Worm (Caenorhabditis elegans): ENCODE data around the gene F46E10.3.

F46E10.3 gene

DNA sequence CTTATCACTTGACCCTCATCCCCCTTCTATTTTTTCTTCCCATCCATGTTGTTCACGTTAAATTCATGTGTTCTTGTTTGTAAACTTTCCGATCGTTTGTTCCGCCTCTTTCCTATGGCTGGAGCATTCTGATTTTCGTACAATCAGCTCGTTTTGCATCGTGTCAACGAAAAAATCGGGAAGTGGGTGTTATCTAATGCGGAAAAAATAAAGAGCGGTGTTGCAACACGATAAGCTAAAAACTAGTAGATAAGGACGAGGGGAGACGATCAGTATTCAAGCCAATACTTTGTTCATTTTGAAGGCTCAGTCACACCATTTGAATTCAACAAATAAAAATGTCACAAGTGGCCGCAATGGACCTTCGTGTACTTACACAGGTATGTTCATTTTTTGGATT, 6.7 kb downstream of the F46E10.3 start, which contains the start of gene acs-1:
Gene acs-1, plus strand, starts transcription at position 233 of the 400 bp plus-strand sequence.
- no peak for TF ChIP-seq klf-2 (GFP tag; conservative IDR thresholded peaks at IDR 0.05)
- TF ChIP-seq tab-1 (GFP tag; IDR thresholded peaks at IDR 0.05): no peak
- no peak for TF ChIP-seq T22C8.4 (GFP tag; IDR thresholded peaks at IDR 0.05)
- TF ChIP-seq ztf-23 (GFP tag; IDR thresholded peaks at IDR 0.05): no peak
- no peak for TF ChIP-seq med-1 (GFP tag; optimal IDR thresholded peaks at IDR 0.05; ENCODE audit: insufficient read depth)
- TF ChIP-seq flt-1 (GFP tag; IDR thresholded peaks at IDR 0.05): no peak
- no peak for TF ChIP-seq cog-1 (tag; optimal IDR thresholded peaks at IDR 0.05)
- no peak for TF ChIP-seq ref-1 (GFP tag; conservative IDR thresholded peaks at IDR 0.05)
- no peak for TF ChIP-seq ztf-29 (GFP tag; IDR thresholded peaks at IDR 0.05)

DNA sequence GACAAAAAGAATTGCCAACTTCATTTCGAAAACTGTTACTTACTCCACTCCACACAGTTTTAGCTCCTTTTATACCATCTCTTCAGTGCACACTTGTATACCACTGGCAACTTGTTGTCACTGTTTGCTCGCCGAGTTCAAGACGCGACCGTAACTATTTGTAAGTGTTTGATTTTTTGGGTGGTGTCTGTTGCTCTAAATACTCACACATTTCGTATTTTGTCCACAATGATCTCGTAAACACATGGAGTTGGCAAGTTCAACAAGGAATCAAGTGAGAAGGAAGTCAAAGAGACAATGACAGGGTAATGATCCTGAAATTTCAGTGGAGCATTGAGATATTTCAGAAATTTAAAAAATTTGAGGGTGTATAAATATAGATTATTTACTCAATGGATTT, 14.9 kb downstream of the F46E10.3 start, which contains the start of gene hpo-26:
Gene hpo-26, minus strand, starts transcription at position 31 of the 400 bp plus-strand sequence.
- no peak for TF ChIP-seq cog-1 (tag; optimal IDR thresholded peaks at IDR 0.05)
- no peak for TF ChIP-seq med-1 (GFP tag; optimal IDR thresholded peaks at IDR 0.05; ENCODE audit: insufficient read depth)

- TF ChIP-seq med-1 (GFP tag; optimal IDR thresholded peaks at IDR 0.05; ENCODE audit: insufficient read depth) (no peak), ztf-29 (GFP tag; IDR thresholded peaks at IDR 0.05) (no peak), cog-1 (tag; optimal IDR thresholded peaks at IDR 0.05) (no peak), flt-1 (GFP tag; IDR thresholded peaks at IDR 0.05) (0 out of 2 replicates have a peak, but pooled peaks have one; percentile 42), T22C8.4 (GFP tag; IDR thresholded peaks at IDR 0.05) (no peak), ztf-23 (GFP tag; IDR thresholded peaks at IDR 0.05) (no peak), klf-2 (GFP tag; conservative IDR thresholded peaks at IDR 0.05) (no peak), tab-1 (GFP tag; IDR thresholded peaks at IDR 0.05) (no peak), ref-1 (GFP tag; conservative IDR thresholded peaks at IDR 0.05) (no peak)
Observed at ce11 chrV:6538323-6538722, 20.2 kb downstream of the F46E10.3 start.

ce11 chrV:6541875-6542274, 23.8 kb downstream of the F46E10.3 start:
- TF ChIP-seq ztf-29 (GFP tag; IDR thresholded peaks at IDR 0.05): no peak
- TF ChIP-seq cog-1 (tag; optimal IDR thresholded peaks at IDR 0.05): peak; percentile 21
- TF ChIP-seq ztf-23 (GFP tag; IDR thresholded peaks at IDR 0.05): 0 out of 2 replicates have a peak, but pooled peaks have one; percentile 19

- TF ChIP-seq flt-1 (GFP tag; IDR thresholded peaks at IDR 0.05) (0 out of 2 replicates have a peak, but pooled peaks have one; percentile 6), klf-2 (GFP tag; conservative IDR thresholded peaks at IDR 0.05) (no peak)
Observed at ce11 chrV:6544999-6545398, 26.9 kb downstream of the F46E10.3 start.

- TF ChIP-seq tab-1 (GFP tag; IDR thresholded peaks at IDR 0.05) (no peak), flt-1 (GFP tag; IDR thresholded peaks at IDR 0.05) (no peak), cog-1 (tag; optimal IDR thresholded peaks at IDR 0.05) (no peak), ztf-29 (GFP tag; IDR thresholded peaks at IDR 0.05) (no peak), ref-1 (GFP tag; conservative IDR thresholded peaks at IDR 0.05) (no peak), T22C8.4 (GFP tag; IDR thresholded peaks at IDR 0.05) (no peak), med-1 (GFP tag; optimal IDR thresholded peaks at IDR 0.05; ENCODE audit: insufficient read depth) (no peak), klf-2 (GFP tag; conservative IDR thresholded peaks at IDR 0.05) (no peak), ztf-23 (GFP tag; IDR thresholded peaks at IDR 0.05) (no peak)
Observed at ce11 chrV:6546450-6547171, 28.5 kb downstream of the F46E10.3 start, which contains the start of gene dre-1. dre-1 (minus strand) TSS chrV:6546500.

DNA sequence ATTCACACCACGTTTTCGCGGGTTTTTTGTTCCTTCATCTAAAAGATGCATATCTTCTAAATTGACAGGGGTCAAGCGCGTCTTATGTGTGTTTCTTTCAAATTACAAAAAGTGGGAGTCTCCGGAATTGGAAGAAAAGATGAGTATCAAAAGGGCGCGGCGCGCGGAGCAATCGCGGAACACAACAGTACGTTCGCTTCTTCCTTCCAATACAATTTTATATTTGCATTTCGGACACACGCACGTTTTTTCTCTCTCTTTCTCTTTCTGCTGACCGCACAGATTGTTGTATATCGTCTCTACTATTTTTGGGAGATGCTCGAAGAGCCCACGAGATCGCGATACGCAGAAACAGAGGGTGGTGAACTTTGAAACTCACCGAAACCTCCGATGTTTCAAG, 30.2 kb downstream of the F46E10.3 start:
- TF ChIP-seq ztf-29 (GFP tag; IDR thresholded peaks at IDR 0.05) (no peak), tab-1 (GFP tag; IDR thresholded peaks at IDR 0.05) (no peak), T22C8.4 (GFP tag; IDR thresholded peaks at IDR 0.05) (no peak), ztf-23 (GFP tag; IDR thresholded peaks at IDR 0.05) (no peak), cog-1 (tag; optimal IDR thresholded peaks at IDR 0.05) (no peak), klf-2 (GFP tag; conservative IDR thresholded peaks at IDR 0.05) (no peak), med-1 (GFP tag; optimal IDR thresholded peaks at IDR 0.05; ENCODE audit: insufficient read depth) (no peak), flt-1 (GFP tag; IDR thresholded peaks at IDR 0.05) (no peak), ref-1 (GFP tag; conservative IDR thresholded peaks at IDR 0.05) (no peak)

- TF ChIP-seq ref-1 (GFP tag; conservative IDR thresholded peaks at IDR 0.05) (no peak), tab-1 (GFP tag; IDR thresholded peaks at IDR 0.05) (no peak), klf-2 (GFP tag; conservative IDR thresholded peaks at IDR 0.05) (no peak)
Observed at ce11 chrV:6549148-6549547, 31.1 kb downstream of the F46E10.3 start, which contains the start of gene K04A8.20. K04A8.20 (plus strand) TSS chrV:6549448.

DNA sequence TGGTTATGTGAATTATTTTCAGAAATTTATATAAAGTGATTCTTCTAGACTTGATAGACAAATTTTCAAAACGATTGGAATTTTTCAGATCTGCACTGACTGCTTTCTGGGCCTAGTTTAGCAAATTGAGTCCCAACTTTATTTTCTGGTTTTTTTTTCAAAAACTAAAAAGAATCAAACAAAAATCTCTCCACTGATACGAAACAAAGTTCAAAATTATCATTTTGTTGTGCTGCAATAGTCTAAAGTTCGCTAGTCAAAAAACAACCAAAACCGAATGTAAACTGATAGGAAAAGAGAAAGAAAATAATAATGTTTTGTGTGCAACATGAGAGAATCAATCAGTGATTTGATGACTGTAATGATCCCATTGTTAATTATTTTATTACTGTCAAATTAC, 31.8 kb downstream of the F46E10.3 start, which contains the start of gene lipl-4:
Gene lipl-4, plus strand, starts transcription at position 301 of the 400 bp plus-strand sequence.
- no peak for TF ChIP-seq ref-1 (GFP tag; conservative IDR thresholded peaks at IDR 0.05)
- no peak for TF ChIP-seq ztf-29 (GFP tag; IDR thresholded peaks at IDR 0.05)
- TF ChIP-seq T22C8.4 (GFP tag; IDR thresholded peaks at IDR 0.05): no peak
- no peak for TF ChIP-seq tab-1 (GFP tag; IDR thresholded peaks at IDR 0.05)
- no peak for TF ChIP-seq flt-1 (GFP tag; IDR thresholded peaks at IDR 0.05)
- no peak for TF ChIP-seq klf-2 (GFP tag; conservative IDR thresholded peaks at IDR 0.05)
- no peak for TF ChIP-seq ztf-23 (GFP tag; IDR thresholded peaks at IDR 0.05)
- no peak for TF ChIP-seq cog-1 (tag; optimal IDR thresholded peaks at IDR 0.05)
- no peak for TF ChIP-seq med-1 (GFP tag; optimal IDR thresholded peaks at IDR 0.05; ENCODE audit: insufficient read depth)

- peak; percentile 51; the same call in 1 of the 2 replicates for TF ChIP-seq ref-1 (GFP tag; conservative IDR thresholded peaks at IDR 0.05)
- TF ChIP-seq ztf-29 (GFP tag; IDR thresholded peaks at IDR 0.05): no peak
- no peak; the same call in 1 of the 2 replicates for TF ChIP-seq T22C8.4 (GFP tag; IDR thresholded peaks at IDR 0.05)
- peak; percentile 60; the same call in 1 of the 2 replicates for TF ChIP-seq flt-1 (GFP tag; IDR thresholded peaks at IDR 0.05)
- TF ChIP-seq tab-1 (GFP tag; IDR thresholded peaks at IDR 0.05): 0 out of 2 replicates have a peak, but pooled peaks have one; percentile 57
Observed at ce11 chrV:6551707-6552390, 33.8 kb downstream of the F46E10.3 start, which contains the start of gene twk-10. twk-10 (plus strand) TSS chrV:6552340.
